Fruit fly (Drosophila melanogaster) whole organism, adult: Measurements from ENCODE around the gene CG33003.
A peak's percentile ranks its signal among the peaks of the same experiment; 100 is the strongest.

Experiments
- CG11617 ChIP-seq: fragments of 200-800 bp; sonication (Bioruptor generic); optimal IDR thresholded peaks from 2 replicates; lab custom pipeline; 2017; ENCODE audit warnings: mild to moderate bottlenecking, missing biosample characterization, missing genetic modification reagents, missing genetic modification characterization
- CG12768 ChIP-seq: fragments of 200-800 bp; sonication (Bioruptor generic); optimal IDR thresholded peaks from 2 replicates; lab custom pipeline; 2017; ENCODE audit warnings: missing biosample characterization, missing genetic modification characterization, mild to moderate bottlenecking, moderate library complexity, missing genetic modification reagents
- CG14711 ChIP-seq: fragments of 200-800 bp; sonication (Bioruptor generic); optimal IDR thresholded peaks from 2 replicates; lab custom pipeline; 2018; ENCODE audit warnings: missing biosample characterization, mild to moderate bottlenecking, missing genetic modification characterization, moderate library complexity
- CG1620 ChIP-seq: fragments of 200-800 bp; sonication (Bioruptor generic); optimal IDR thresholded peaks from 2 replicates; lab custom pipeline; 2016; ENCODE audit warnings: missing biosample characterization, missing genetic modification characterization
- CG33017 ChIP-seq: fragments of 200-800 bp; sonication (Bioruptor generic); optimal IDR thresholded peaks from 2 replicates; lab custom pipeline; 2018; ENCODE audit warnings: missing biosample characterization, mild to moderate bottlenecking, missing genetic modification characterization, moderate library complexity
- CG5204 ChIP-seq: fragments of 200-800 bp; sonication (Bioruptor generic); optimal IDR thresholded peaks from 2 replicates; lab custom pipeline; 2016; ENCODE audit warnings: missing biosample characterization, missing genetic modification characterization
- CG7045 ChIP-seq: fragments of 200-800 bp; sonication (Bioruptor generic); optimal IDR thresholded peaks from 2 replicates; lab custom pipeline; 2017; ENCODE audit warnings: missing biosample characterization, mild to moderate bottlenecking, missing genetic modification characterization
- CG7101 ChIP-seq: fragments of 200-800 bp; sonication (Bioruptor generic); optimal IDR thresholded peaks from 2 replicates; lab custom pipeline; 2018; ENCODE audit warnings: missing biosample characterization, mild to moderate bottlenecking, missing genetic modification characterization, moderate library complexity
- Clk ChIP-seq: fragments of 200-800 bp; sonication (Bioruptor generic); optimal IDR thresholded peaks from 2 replicates; lab custom pipeline; 2017; ENCODE audit warnings: missing biosample characterization, missing genetic modification characterization
- Crg-1 ChIP-seq: fragments of 200-800 bp; sonication (Bioruptor generic); optimal IDR thresholded peaks from 2 replicates; lab custom pipeline; 2016; ENCODE audit warnings: missing biosample characterization, missing genetic modification characterization
- Hr96 ChIP-seq: fragments of 200-800 bp; sonication (Bioruptor generic); optimal IDR thresholded peaks from 2 replicates; lab custom pipeline; 2016; ENCODE audit warnings: missing biosample characterization, missing genetic modification characterization
- Mnt ChIP-seq: fragments of 200-800 bp; sonication (Bioruptor generic); optimal IDR thresholded peaks from 2 replicates; lab custom pipeline; 2016; ENCODE audit warnings: missing biosample characterization, mild to moderate bottlenecking, missing genetic modification characterization
- bab1 ChIP-seq: fragments of 200-800 bp; sonication (Bioruptor generic); optimal IDR thresholded peaks from 3 replicates; lab custom pipeline; 2019; ENCODE audit warnings: missing biosample characterization, mild to moderate bottlenecking, missing genetic modification characterization, moderate library complexity
- cic ChIP-seq: fragments of 200-800 bp; sonication (Bioruptor generic); optimal IDR thresholded peaks from 2 replicates; lab custom pipeline; 2017; ENCODE audit warnings: missing biosample characterization, mild to moderate bottlenecking, missing genetic modification characterization, moderate library complexity
- cnc ChIP-seq, 2 experiments: fragments of >200 bp; optimal IDR thresholded peaks; 2 replicates each; lab custom pipeline; 2017
- kay ChIP-seq: fragments of 200-800 bp; sonication (Bioruptor generic); peaks from one replicate; lab custom pipeline; 2016; ENCODE audit warnings: missing biosample characterization, missing genetic modification characterization, borderline replicate concordance
- ovo ChIP-seq: fragments of 200-800 bp; sonication (Bioruptor generic); optimal IDR thresholded peaks from 2 replicates; lab custom pipeline; 2016; ENCODE audit warnings: missing biosample characterization, missing genetic modification characterization
- pad ChIP-seq: fragments of 200-800 bp; sonication (Bioruptor generic); optimal IDR thresholded peaks from 3 replicates; lab custom pipeline; 2017; ENCODE audit warnings: missing biosample characterization, missing genetic modification characterization, mild to moderate bottlenecking, moderate library complexity, missing genetic modification reagents
- tj ChIP-seq: fragments of 200-800 bp; sonication (Bioruptor generic); optimal IDR thresholded peaks from 3 replicates; lab custom pipeline; 2017; ENCODE audit warnings: missing biosample characterization, mild to moderate bottlenecking, missing genetic modification characterization, moderate library complexity
- toe ChIP-seq: fragments of 200-800 bp; sonication (Bioruptor generic); optimal IDR thresholded peaks from 2 replicates; lab custom pipeline; 2016; ENCODE audit warnings: missing biosample characterization, missing genetic modification characterization

The CG33003 gene

dm6 chr2L:4382522-4382921 lies 18.2 kb upstream of the CG33003 start, which contains the start of gene CG17612:
TSS of gene CG17612 (minus strand) at chr2L:4382735.
- peak; percentile 98 for TF ChIP-seq CG14711 (tag; lab: Kevin White, UChicago)
- TF ChIP-seq cnc (optimal IDR thresholded peaks at IDR 0.05; lab: Kevin White, UChicago), result no peak

- no peak for TF ChIP-seq bab1
- TF ChIP-seq tj (GFP tag; lab: Kevin White, UChicago), result no peak
- no peak for TF ChIP-seq CG7101 (tag; lab: Kevin White, UChicago)
- TF ChIP-seq Hr96 (GFP tag; lab: Kevin White, UChicago), result no peak
- no peak for TF ChIP-seq CG7045 (GFP tag; lab: Kevin White, UChicago)
These were observed 15.1 kb upstream of the CG33003 start, which contains the start of gene Vps53 for dm6 chr2L:4385387-4386279. TSS of gene Vps53 (minus strand) at chr2L:4386062.

- TF ChIP-seq ovo (GFP tag; lab: Kevin White, UChicago), result peak; percentile 4
- TF ChIP-seq CG11617, result no peak
- peak; percentile 20 for TF ChIP-seq tj (GFP tag; lab: Kevin White, UChicago)
- TF ChIP-seq Clk (GFP tag; lab: Kevin White, UChicago), result no peak
- no peak for TF ChIP-seq pad (GFP tag; lab: Kevin White, UChicago)
- TF ChIP-seq cic (GFP tag; lab: Kevin White, UChicago), result peak; percentile 50
- no peak for TF ChIP-seq CG14711 (tag; lab: Kevin White, UChicago)
- no peak for TF ChIP-seq CG5204 (GFP tag; lab: Kevin White, UChicago)
- no peak for TF ChIP-seq toe (GFP tag; lab: Kevin White, UChicago)
- TF ChIP-seq bab1, result no peak
- no peak for TF ChIP-seq CG12768
These were observed 13.7 kb upstream of the CG33003 start, which contains the start of gene Psf2 for dm6 chr2L:4386926-4387550. TSS of gene Psf2 (minus strand) at chr2L:4387356.

- TF ChIP-seq CG7101 (tag; lab: Kevin White, UChicago) (no peak), Clk (GFP tag; lab: Kevin White, UChicago) (no peak), CG33017 (tag; lab: Kevin White, UChicago) (no peak), bab1 (no peak), Mnt (no peak), kay (GFP tag; lab: Kevin White, UChicago) (no peak), CG14711 (tag; lab: Kevin White, UChicago) (no peak), Hr96 (GFP tag; lab: Kevin White, UChicago) (no peak), pad (GFP tag; lab: Kevin White, UChicago) (no peak), CG11617 (no peak), cnc (optimal IDR thresholded peaks at IDR 0.05; lab: Kevin White, UChicago) (no peak), CG12768 (no peak), CG1620 (no peak), ovo (GFP tag; lab: Kevin White, UChicago) (no peak), tj (GFP tag; lab: Kevin White, UChicago) (no peak), toe (GFP tag; lab: Kevin White, UChicago) (no peak), CG7045 (GFP tag; lab: Kevin White, UChicago) (no peak)
These were observed 12.7 kb upstream of the CG33003 start, which contains the start of gene Tps1 for dm6 chr2L:4388027-4388426. TSS of gene Tps1 (plus strand) at chr2L:4388327.

- peak; percentile 43 for TF ChIP-seq cic (GFP tag; lab: Kevin White, UChicago)
- no peak for TF ChIP-seq cnc (optimal IDR thresholded peaks at IDR 0.05; lab: Kevin White, UChicago)
These were observed 11.2 kb upstream of the CG33003 start for dm6 chr2L:4389405-4390115.

DNA sequence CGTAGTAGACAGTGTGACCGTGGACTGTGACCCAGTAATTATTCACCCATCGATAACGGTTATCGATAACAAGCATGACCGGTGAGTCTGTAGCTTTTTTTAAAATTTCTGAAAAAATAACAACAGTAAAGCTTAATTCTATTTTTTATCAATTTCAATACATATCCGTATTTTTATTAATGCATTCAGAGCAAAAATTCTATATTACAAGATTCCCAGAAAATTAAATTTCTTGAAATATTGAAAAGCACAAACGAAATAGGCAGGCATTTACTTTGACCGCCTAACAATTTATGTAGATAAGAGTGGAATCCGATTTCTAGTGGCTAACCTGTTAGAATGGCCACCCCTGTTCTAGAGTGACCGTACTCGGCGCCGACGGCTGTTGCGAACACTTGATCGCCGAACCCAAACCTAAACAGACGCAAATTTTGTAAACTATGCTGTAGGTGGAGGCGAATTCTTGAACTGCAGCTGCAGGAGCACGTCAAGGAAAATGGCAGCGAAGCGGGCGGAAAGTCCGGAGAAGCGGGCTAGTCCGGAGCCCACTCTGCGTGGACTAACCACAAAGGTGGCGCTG lies 6.8 kb upstream of the CG33003 start, which contains the start of gene CG3652:
TSS of gene CG3652 (minus strand) at position 35 of the 580 bp plus-strand sequence.
- TF ChIP-seq Clk (GFP tag; lab: Kevin White, UChicago) (no peak), Mnt (no peak), kay (GFP tag; lab: Kevin White, UChicago) (no peak), ovo (GFP tag; lab: Kevin White, UChicago) (no peak), CG12768 (no peak), CG7045 (GFP tag; lab: Kevin White, UChicago) (no peak), CG14711 (tag; lab: Kevin White, UChicago) (peak; percentile 33), CG33017 (tag; lab: Kevin White, UChicago) (no peak), Hr96 (GFP tag; lab: Kevin White, UChicago) (peak; percentile 68), Crg-1 (GFP tag; lab: Kevin White, UChicago) (no peak), cic (GFP tag; lab: Kevin White, UChicago) (no peak), cnc (optimal IDR thresholded peaks at IDR 0.05; lab: Kevin White, UChicago) (no peak), CG7101 (tag; lab: Kevin White, UChicago) (no peak), pad (GFP tag; lab: Kevin White, UChicago) (no peak), CG5204 (GFP tag; lab: Kevin White, UChicago) (peak; percentile 62), tj (GFP tag; lab: Kevin White, UChicago) (peak; percentile 53), bab1 (peak; percentile 5), toe (GFP tag; lab: Kevin White, UChicago) (peak; percentile 72), CG1620 (peak; percentile 7), CG11617 (peak; percentile 43)
